Worm (Caenorhabditis elegans): ENCODE data around the gene sox-2.

The sox-2 gene

DNA sequence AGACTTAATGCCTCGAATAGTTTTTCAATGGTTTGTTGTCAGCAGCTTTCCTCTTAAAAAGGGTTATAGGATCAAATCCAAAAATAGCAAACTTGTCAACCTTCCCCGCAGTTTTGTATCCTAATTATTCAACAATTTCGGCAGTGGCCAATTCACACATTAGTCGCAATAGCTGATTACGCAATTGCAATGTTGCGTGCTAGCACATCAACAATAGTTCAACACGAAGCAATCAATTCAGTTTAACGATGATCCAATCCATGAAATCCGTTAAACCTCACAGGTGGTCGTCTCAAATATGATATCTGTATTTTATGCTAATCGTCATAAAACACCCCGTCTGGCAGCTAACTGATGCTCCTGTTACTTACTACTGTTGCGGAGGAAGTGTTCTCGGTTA, 10.9 kb downstream of the sox-2 start:
- TF ChIP-seq gei-17 (GFP tag; optimal IDR thresholded peaks at IDR 0.05) (no peak), bed-1 (GFP tag; IDR thresholded peaks at IDR 0.05) (no peak), C17E4.6 (GFP tag; IDR thresholded peaks at IDR 0.05) (no peak), B0035.1 (tag; optimal IDR thresholded peaks at IDR 0.05) (no peak), attf-6 (GFP tag; IDR thresholded peaks at IDR 0.05) (no peak), lin-35 (GFP tag; optimal IDR thresholded peaks at IDR 0.05) (no peak), atf-7 (tag; optimal IDR thresholded peaks at IDR 0.05) (no peak), bed-2 (GFP tag; IDR thresholded peaks at IDR 0.05) (no peak), tbp1 (GFP tag; optimal IDR thresholded peaks at IDR 0.05) (no peak), ceh-91 (GFP tag; IDR thresholded peaks at IDR 0.05) (no peak), lsy-27 (tag; optimal IDR thresholded peaks at IDR 0.05; ENCODE audit: borderline replicate concordance, insufficient read depth) (no peak), nfya-2 (GFP tag; IDR thresholded peaks at IDR 0.05) (no peak), aptf-3 (GFP tag; IDR thresholded peaks at IDR 0.05) (no peak), F49E8.2 (tag; optimal IDR thresholded peaks at IDR 0.05; ENCODE audit: insufficient read depth) (no peak)

DNA sequence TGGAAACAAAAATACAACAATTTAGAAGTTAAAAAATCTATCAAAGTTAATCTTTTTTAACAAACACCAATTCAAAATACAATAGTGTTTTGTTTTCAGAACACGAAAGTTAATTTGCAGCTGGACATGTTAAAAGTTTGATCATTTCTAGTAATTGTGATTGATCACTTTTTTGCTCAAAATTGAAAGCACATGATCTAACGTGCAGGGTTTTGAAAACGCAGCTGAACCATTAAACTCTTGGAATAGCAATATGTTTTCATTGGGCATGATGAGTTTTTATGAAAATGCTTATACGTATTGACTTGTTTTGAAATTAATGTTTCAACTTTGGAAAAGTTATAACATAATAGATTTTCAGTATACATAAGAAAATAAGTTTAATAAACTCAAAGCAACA, 16.2 kb downstream of the sox-2 start:
- TF ChIP-seq F39B2.1 (GFP tag; IDR thresholded peaks at IDR 0.05) (no peak), ztf-6 (GFP tag; IDR thresholded peaks at IDR 0.05) (no peak), bed-2 (GFP tag; IDR thresholded peaks at IDR 0.05) (no peak), F57A8.1 (GFP tag; optimal IDR thresholded peaks at IDR 0.05) (no peak), nfyb-1 (GFP tag; IDR thresholded peaks at IDR 0.05) (no peak), nhr-80 (tag; optimal IDR thresholded peaks at IDR 0.05) (no peak), hrde-1 (tag; optimal IDR thresholded peaks at IDR 0.05; ENCODE audit: borderline replicate concordance) (no peak), nhr-27 (tag; optimal IDR thresholded peaks at IDR 0.05) (no peak)

DNA sequence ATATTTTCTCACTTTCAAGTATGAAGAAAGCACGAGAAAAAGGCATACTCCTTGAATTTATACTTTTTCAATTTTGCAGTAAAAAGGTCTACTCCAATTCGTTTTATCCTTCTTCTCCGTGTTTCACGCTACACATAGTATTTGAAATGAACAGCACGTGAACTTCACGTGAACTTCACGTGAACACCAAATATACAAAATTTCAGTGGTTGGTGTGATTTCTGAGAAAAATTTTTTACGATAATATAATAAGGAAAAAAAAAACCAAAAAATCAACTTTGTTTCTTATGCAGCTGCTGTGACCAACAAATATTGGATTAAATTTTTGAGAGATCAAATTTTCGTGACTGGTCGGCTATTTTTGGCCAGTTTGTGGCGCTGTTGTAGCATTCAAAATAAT, 17.1 kb downstream of the sox-2 start:
- TF ChIP-seq dpff-1 (tag; optimal IDR thresholded peaks at IDR 0.05) (no peak), hrde-1 (tag; optimal IDR thresholded peaks at IDR 0.05; ENCODE audit: borderline replicate concordance) (no peak), ceh-40 (GFP tag; IDR thresholded peaks at IDR 0.05) (no peak), C06A6.2 (GFP tag; conservative IDR thresholded peaks at IDR 0.05) (no peak), ceh-27 (GFP tag; optimal IDR thresholded peaks at IDR 0.05) (no peak), F57C9.4 (tag; optimal IDR thresholded peaks at IDR 0.05) (no peak)

DNA sequence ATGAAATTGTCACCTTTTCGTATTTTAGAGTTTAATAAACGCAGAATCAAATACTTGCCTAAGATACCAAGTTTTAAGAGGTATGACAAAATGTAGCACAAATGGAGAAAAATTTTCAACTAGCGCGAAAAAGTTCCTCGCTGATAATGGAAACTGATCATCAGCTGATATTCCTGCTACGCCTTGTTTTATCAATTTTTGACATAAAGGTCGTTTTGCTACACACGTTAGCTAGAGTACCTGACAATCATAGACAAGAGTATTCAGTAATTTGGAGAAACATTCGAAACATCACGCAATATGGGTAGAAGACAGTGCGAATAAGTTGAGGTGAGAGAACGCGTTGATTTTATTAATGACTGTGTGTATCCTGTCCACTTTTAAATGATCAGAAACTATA, 17.8 kb downstream of the sox-2 start:
- peak; percentile 10 for TF ChIP-seq unc-62 (GFP tag; optimal IDR thresholded peaks at IDR 0.05)
- no peak for TF ChIP-seq T07F8.4 (tag; optimal IDR thresholded peaks at IDR 0.05)
- TF ChIP-seq cebp-1 (GFP tag; IDR thresholded peaks at IDR 0.05) = no peak
- peak; percentile 30 for TF ChIP-seq cebp-1 (tag; optimal IDR thresholded peaks at IDR 0.05)
- TF ChIP-seq let-607 (tag; optimal IDR thresholded peaks at IDR 0.05) = peak in 1 of 2 experiments; percentile 8
- no peak for TF ChIP-seq F10E7.11 (tag; optimal IDR thresholded peaks at IDR 0.05)
- TF ChIP-seq cebp-2 (GFP tag; IDR thresholded peaks at IDR 0.05) = no peak
- TF ChIP-seq nhr-80 (tag; optimal IDR thresholded peaks at IDR 0.05) = peak; percentile 85
- no peak for TF ChIP-seq ztf-26 (tag; optimal IDR thresholded peaks at IDR 0.05)

DNA sequence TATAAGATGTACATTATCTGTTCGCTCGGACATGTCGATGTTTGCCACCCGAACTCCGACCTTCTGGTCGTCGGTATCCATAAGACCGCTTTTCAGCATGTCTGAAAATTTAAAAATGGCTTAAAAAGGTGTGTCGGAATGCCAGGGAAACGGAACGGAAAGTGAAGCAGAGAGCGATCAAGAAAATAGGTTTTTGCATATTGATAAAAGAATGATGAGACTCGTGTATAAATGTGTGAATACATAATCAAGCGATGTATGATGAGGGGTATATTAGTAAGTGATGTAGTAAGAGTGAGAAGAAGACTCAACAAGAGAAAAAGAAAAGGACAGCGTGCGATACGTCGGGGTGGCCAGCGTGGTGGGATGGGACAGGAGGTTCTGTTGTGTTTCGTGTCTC, 21.1 kb downstream of the sox-2 start, which contains the start of gene acl-12:
acl-12 (minus strand) TSS at position 101 of the 400 bp plus-strand sequence.
- TF ChIP-seq hlh-12 (tag; optimal IDR thresholded peaks at IDR 0.05) (no peak), lin-40 (tag; optimal IDR thresholded peaks at IDR 0.05) (no peak), bed-2 (GFP tag; IDR thresholded peaks at IDR 0.05) (no peak), ceh-58 (GFP tag; IDR thresholded peaks at IDR 0.05) (no peak), tlf-1 (GFP tag; optimal IDR thresholded peaks at IDR 0.05) (no peak)
